Fruit fly (Drosophila melanogaster) whole organism, prepupa: Measurements from ENCODE around the gene mRpS14.

Experiments
- Blimp-1 ChIP-seq: fragments of 200-800 bp; sonication (Bioruptor generic); optimal IDR thresholded peaks from 3 replicates; lab custom pipeline; 2017; ENCODE audit warnings: missing biosample characterization, missing genetic modification characterization, mild to moderate bottlenecking, moderate library complexity, missing genetic modification reagents
- CG10631 ChIP-seq: fragments of 200-800 bp; sonication (Bioruptor generic); optimal IDR thresholded peaks from 2 replicates; lab custom pipeline; 2016; ENCODE audit warnings: missing biosample characterization, missing genetic modification characterization
- CG10669 ChIP-seq: fragments of 200-800 bp; sonication (Bioruptor generic); optimal IDR thresholded peaks from 3 replicates; lab custom pipeline; 2018; ENCODE audit warnings: missing biosample characterization, mild to moderate bottlenecking, missing genetic modification characterization, moderate library complexity
- CG11294 ChIP-seq: fragments of 200-800 bp; sonication (Bioruptor generic); IDR thresholded peaks from 2 replicates; pipeline ENCODE4 v1.3.6; 2022; ENCODE audit warnings: missing biosample characterization, missing genetic modification characterization
- CG11762 ChIP-seq: fragments of 200-800 bp; sonication (Bioruptor generic); optimal IDR thresholded peaks from 3 replicates; lab custom pipeline; 2016; ENCODE audit warnings: missing biosample characterization, missing genetic modification characterization; ENCODE audit not compliant: insufficient read depth
- CG11902 ChIP-seq: fragments of 200-800 bp; sonication (Bioruptor generic); optimal IDR thresholded peaks from 3 replicates; lab custom pipeline; 2016; ENCODE audit warnings: missing biosample characterization, missing genetic modification characterization
- CG15336 ChIP-seq: fragments of 200-800 bp; sonication (Bioruptor generic); IDR thresholded peaks from 2 replicates; pipeline ENCODE4 v1.3.6; 2022; ENCODE audit warnings: missing biosample characterization, missing genetic modification characterization
- CG1621 ChIP-seq: fragments of 200-800 bp; sonication (Bioruptor generic); optimal IDR thresholded peaks from 3 replicates; lab custom pipeline; 2018; ENCODE audit warnings: missing biosample characterization, mild to moderate bottlenecking, missing genetic modification characterization
- CG16779 ChIP-seq: fragments of 200-800 bp; sonication (Bioruptor generic); optimal IDR thresholded peaks from 3 replicates; lab custom pipeline; 2017; ENCODE audit warnings: missing biosample characterization, mild to moderate bottlenecking, missing genetic modification characterization
- CG3032 ChIP-seq: fragments of 200-800 bp; optimal IDR thresholded peaks from 2 replicates; lab custom pipeline; 2019; ENCODE audit warnings: missing biosample characterization, mild to moderate bottlenecking, missing genetic modification characterization, moderate library complexity
- CG31627 ChIP-seq: fragments of 200-800 bp; sonication (Bioruptor generic); optimal IDR thresholded peaks from 3 replicates; lab custom pipeline; 2016; ENCODE audit warnings: missing biosample characterization, missing genetic modification characterization
- CG32006 ChIP-seq: fragments of 200-800 bp; sonication (Bioruptor generic); optimal IDR thresholded peaks from 3 replicates; lab custom pipeline; 2017; ENCODE audit warnings: missing biosample characterization, mild to moderate bottlenecking, missing genetic modification characterization
- CG3919 ChIP-seq: fragments of 200-800 bp; sonication (Bioruptor generic); optimal IDR thresholded peaks from 3 replicates; lab custom pipeline; 2016; ENCODE audit warnings: missing biosample characterization, missing genetic modification characterization
- CG6163 ChIP-seq: fragments of 200-800 bp; sonication (Bioruptor generic); IDR thresholded peaks from 3 replicates; pipeline ENCODE4 v1.3.6; 2022; ENCODE audit warnings: missing biosample characterization, missing genetic modification characterization
- CG6808 ChIP-seq: fragments of 200-800 bp; sonication (Bioruptor generic); optimal IDR thresholded peaks from 3 replicates; lab custom pipeline; 2017; ENCODE audit warnings: missing biosample characterization, missing genetic modification characterization, mild to moderate bottlenecking, moderate library complexity, missing genetic modification reagents
- CG7368 ChIP-seq: fragments of 200-800 bp; sonication (Bioruptor generic); optimal IDR thresholded peaks from 3 replicates; lab custom pipeline; 2016; ENCODE audit warnings: missing biosample characterization, missing genetic modification characterization
- CG8119 ChIP-seq: fragments of 200-800 bp; sonication (Bioruptor generic); IDR thresholded peaks from 3 replicates; pipeline ENCODE4 v1.3.6; 2022; ENCODE audit warnings: missing biosample characterization, missing genetic modification characterization
- CG8319 ChIP-seq: fragments of 200-800 bp; sonication (Bioruptor generic); optimal IDR thresholded peaks from 3 replicates; lab custom pipeline; 2016; ENCODE audit warnings: missing biosample characterization, missing genetic modification characterization
- Eip78C ChIP-seq: fragments of 200-800 bp; sonication (Bioruptor generic); peaks from one replicate; lab custom pipeline; 2016; ENCODE audit warnings: missing biosample characterization, missing genetic modification characterization
- Ets21C ChIP-seq: fragments of 200-800 bp; sonication (Bioruptor generic); optimal IDR thresholded peaks from 3 replicates; lab custom pipeline; 2016; ENCODE audit warnings: missing biosample characterization, missing genetic modification characterization
- Hr39 ChIP-seq: fragments of 200-800 bp; sonication (Bioruptor generic); optimal IDR thresholded peaks from 2 replicates; lab custom pipeline; 2016; ENCODE audit warnings: missing biosample characterization, missing genetic modification characterization
- Lpt ChIP-seq: fragments of 200-800 bp; sonication (Bioruptor generic); optimal IDR thresholded peaks from 3 replicates; lab custom pipeline; 2016; ENCODE audit warnings: missing biosample characterization, missing genetic modification characterization
- Sox102F ChIP-seq: fragments of 200-800 bp; sonication (Bioruptor generic); optimal IDR thresholded peaks from 2 replicates; lab custom pipeline; 2016; ENCODE audit warnings: missing biosample characterization, mild to moderate bottlenecking, missing genetic modification characterization
- Sox15 ChIP-seq: fragments of 200-800 bp; sonication (Bioruptor generic); optimal IDR thresholded peaks from 3 replicates; lab custom pipeline; 2016; ENCODE audit warnings: missing biosample characterization, missing genetic modification characterization
- achi ChIP-seq: fragments of 200-800 bp; sonication (Bioruptor generic); optimal IDR thresholded peaks from 3 replicates; lab custom pipeline; 2016; ENCODE audit warnings: missing biosample characterization, missing genetic modification characterization
- cyc ChIP-seq: fragments of 200-800 bp; sonication (Bioruptor generic); optimal IDR thresholded peaks from 3 replicates; lab custom pipeline; 2016; ENCODE audit warnings: missing biosample characterization, missing genetic modification characterization
- dsx ChIP-seq: fragments of 200-800 bp; optimal IDR thresholded peaks from 3 replicates; lab custom pipeline; 2019; ENCODE audit warnings: missing biosample characterization, mild to moderate bottlenecking, missing genetic modification characterization, moderate library complexity; ENCODE audit not compliant: poor library complexity, severe bottlenecking
- eg ChIP-seq: fragments of 200-800 bp; sonication (Bioruptor generic); IDR thresholded peaks from 3 replicates; pipeline ENCODE4 v1.3.6; 2022; ENCODE audit warnings: missing biosample characterization, missing genetic modification characterization
- fd59A ChIP-seq: fragments of 200-800 bp; sonication (Bioruptor generic); optimal IDR thresholded peaks from 2 replicates; lab custom pipeline; 2017; ENCODE audit warnings: missing biosample characterization, mild to moderate bottlenecking, missing genetic modification characterization, missing genetic modification reagents
- fd85E ChIP-seq: fragments of 200-800 bp; sonication (Bioruptor generic); optimal IDR thresholded peaks from 3 replicates; lab custom pipeline; 2016; ENCODE audit warnings: missing biosample characterization, missing genetic modification characterization
- fkh ChIP-seq: fragments of 200-800 bp; sonication (Bioruptor generic); optimal IDR thresholded peaks from 3 replicates; lab custom pipeline; 2017; ENCODE audit warnings: missing biosample characterization, mild to moderate bottlenecking, missing genetic modification characterization, moderate library complexity
- lz ChIP-seq: fragments of 200-800 bp; sonication (Bioruptor generic); optimal IDR thresholded peaks from 3 replicates; lab custom pipeline; 2016; ENCODE audit warnings: missing biosample characterization, missing genetic modification characterization
- pdm3 ChIP-seq: fragments of 200-800 bp; sonication (Bioruptor generic); optimal IDR thresholded peaks from 3 replicates; lab custom pipeline; 2016; ENCODE audit warnings: missing biosample characterization, missing genetic modification characterization
- salr ChIP-seq, 2 experiments: fragments of 200-800 bp; sonication (Bioruptor generic); optimal IDR thresholded peaks; 3 replicates each; lab custom pipeline; 2016 to 2018; ENCODE audit warnings: missing biosample characterization in 2 of 2, missing genetic modification characterization in 2 of 2, mild to moderate bottlenecking in 1 of 2
- ss ChIP-seq, 2 experiments: fragments of 200-800 bp; sonication (Bioruptor generic); optimal IDR thresholded peaks; 2 replicates in 1 of 2; 3 replicates in 1 of 2; lab custom pipeline; 2017 to 2018; ENCODE audit warnings: mild to moderate bottlenecking in 2 of 2, missing biosample characterization in 2 of 2, missing genetic modification characterization in 2 of 2, moderate library complexity in 1 of 2
- topi ChIP-seq: fragments of 200-800 bp; sonication (Bioruptor generic); optimal IDR thresholded peaks from 3 replicates; lab custom pipeline; 2016; ENCODE audit warnings: missing biosample characterization, missing genetic modification characterization

The mRpS14 gene

dm6 chrX:19495611-19496583 lies 15.9 kb upstream of the mRpS14 start (continued):
- TF ChIP-seq salr (GFP tag; optimal IDR thresholded peaks at IDR 0.05; lab: Kevin White, UChicago) (peak in 1 of 2 experiments; percentile 59), CG15336 (GFP tag; lab: Robert Waterston, UW) (peak; percentile 72), CG7368 (GFP tag; lab: Kevin White, UChicago) (peak; percentile 55), CG11294 (GFP tag; lab: Robert Waterston, UW) (peak; percentile 47; the same call in 1 of the 2 replicates), achi (GFP tag; lab: Kevin White, UChicago) (peak; percentile 53), Sox15 (peak; percentile 50), CG3032 (tag; lab: Kevin White, UChicago) (peak; percentile 57), CG1621 (tag; lab: Kevin White, UChicago) (peak; percentile 64), CG6163 (GFP tag; lab: Robert Waterston, UW) (peak; percentile 61), dsx (GFP tag; lab: Kevin White, UChicago) (no peak), CG11902 (peak; percentile 43), CG8319 (peak; percentile 35), fd85E (GFP tag; lab: Kevin White, UChicago) (peak; percentile 19), CG11762 (GFP tag; lab: Kevin White, UChicago) (peak; percentile 38), cyc (peak; percentile 63), lz (GFP tag; lab: Kevin White, UChicago) (peak; percentile 65), CG10631 (GFP tag; lab: Kevin White, UChicago) (peak; percentile 69), topi (peak; percentile 69), CG32006 (GFP tag; lab: Kevin White, UChicago) (peak; percentile 84), CG3919 (peak; percentile 61), CG6808 (peak; percentile 57), Blimp-1 (no peak), ss (GFP tag; optimal IDR thresholded peaks at IDR 0.05; lab: Kevin White, UChicago) (peak; percentile 9 to 48), fd59A (GFP tag; lab: Kevin White, UChicago) (peak; percentile 45), fkh (GFP tag; lab: Kevin White, UChicago) (peak; percentile 60), Sox102F (peak; percentile 64), CG10669 (peak; percentile 59), Eip78C (GFP tag; lab: Kevin White, UChicago) (peak; percentile 90), CG8119 (peak; percentile 77), CG31627 (GFP tag; lab: Kevin White, UChicago) (peak; percentile 69), pdm3 (GFP tag; lab: Kevin White, UChicago) (peak; percentile 77), Ets21C (peak; percentile 3), CG16779 (tag; lab: Kevin White, UChicago) (peak; percentile 12)

- peak; percentile 5 for TF ChIP-seq topi
- TF ChIP-seq Hr39, result peak; percentile 34
- no peak for TF ChIP-seq fkh (GFP tag; lab: Kevin White, UChicago)
- TF ChIP-seq CG31627 (GFP tag; lab: Kevin White, UChicago), result peak; percentile 24
- TF ChIP-seq Eip78C (GFP tag; lab: Kevin White, UChicago), result peak; percentile 49
- TF ChIP-seq lz (GFP tag; lab: Kevin White, UChicago), result peak; percentile 5
- 0 out of 3 replicates have a peak, but pooled peaks have one; percentile 24 for TF ChIP-seq eg (GFP tag; lab: Robert Waterston, UW)
- no peak for TF ChIP-seq Lpt (GFP tag; lab: Kevin White, UChicago)
- TF ChIP-seq dsx (GFP tag; lab: Kevin White, UChicago), result peak; percentile 67
- peak; percentile 12 for TF ChIP-seq cyc
These were observed 15.0 kb upstream of the mRpS14 start, which contains the start of the genes ksh, CG14200 and Pfrx for dm6 chrX:19494830-19495610. Gene ksh (minus strand): TSS chrX:19494992. Gene CG14200 (plus strand): TSS chrX:19495505. Gene Pfrx (plus strand): TSS chrX:19495505.
